Worm (Caenorhabditis elegans) whole organism, late embryonic: Measurements from ENCODE around the gene ast-1.

ENCODE experiments used
- K09A11.1 ChIP-seq: sonication (generic microtip); optimal IDR thresholded peaks from 2 replicates; lab custom pipeline; 2017; ENCODE audit warnings: antibody characterized with exemption, mild to moderate bottlenecking, missing genetic modification characterization, missing compliant biosample characterization; ENCODE audit not compliant: insufficient read depth
- ceh-45 ChIP-seq: fragments of 200-800 bp; sonication (Bioruptor generic); IDR thresholded peaks from 2 replicates; pipeline ENCODE4 v1.3.6; 2022; ENCODE audit warnings: missing genetic modification reagents, missing genetic modification characterization, missing compliant biosample characterization
- ceh-9 ChIP-seq: sonication (generic microtip); optimal IDR thresholded peaks from 2 replicates; lab custom pipeline; 2016; ENCODE audit warnings: mild to moderate bottlenecking, missing genetic modification characterization, inconsistent platforms, missing compliant biosample characterization
- fkh-10 ChIP-seq: fragments of 150-350 bp; optimal IDR thresholded peaks from 2 replicates; lab custom pipeline; 2014; ENCODE audit warnings: missing biosample characterization, missing genetic modification reagents, missing genetic modification characterization
- mec-3 ChIP-seq: sonication (generic microtip); optimal IDR thresholded peaks from 2 replicates; lab custom pipeline; 2016; ENCODE audit warnings: borderline replicate concordance, missing genetic modification characterization, missing compliant biosample characterization
- nhr-11 ChIP-seq: fragments of 150-350 bp; optimal IDR thresholded peaks from 2 replicates; lab custom pipeline; 2014; ENCODE audit warnings: missing biosample characterization, missing genetic modification characterization
- odd-2 ChIP-seq: sonication (generic microtip); optimal IDR thresholded peaks from 2 replicates; lab custom pipeline; 2017; ENCODE audit warnings: antibody characterized with exemption, mild to moderate bottlenecking, missing genetic modification characterization, missing compliant biosample characterization
- rnt-1 ChIP-seq: sonication (generic microtip); optimal IDR thresholded peaks from 2 replicates; lab custom pipeline; 2016; ENCODE audit warnings: missing genetic modification characterization, missing compliant biosample characterization

DNA sequence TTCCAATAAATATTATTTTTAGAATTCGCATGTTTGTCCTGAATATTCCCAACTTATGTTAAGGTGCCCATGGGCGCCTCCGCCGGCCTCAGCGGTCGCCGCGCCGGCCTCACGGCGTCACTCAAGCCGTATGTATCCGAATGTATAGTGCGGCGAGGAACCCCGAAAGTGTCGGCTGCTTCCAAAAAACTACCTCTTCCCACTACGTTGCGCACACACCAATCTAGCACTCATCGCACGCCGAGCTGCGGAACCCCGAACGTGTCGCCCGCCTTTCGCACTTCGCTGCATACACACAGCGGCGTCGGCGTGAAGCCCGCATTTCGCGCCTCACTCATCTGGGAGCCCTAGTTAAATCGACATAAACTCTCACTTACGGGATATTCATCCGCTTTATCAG is 32.7 kb upstream of the ast-1 start:
- no peak for TF ChIP-seq fkh-10 (GFP tag; lab: Kevin White, UChicago)
- no peak for TF ChIP-seq ceh-9
- TF ChIP-seq rnt-1 (tag; lab: Kevin White, UChicago): no peak
- no peak for TF ChIP-seq mec-3 (tag; lab: Kevin White, UChicago)
- no peak for TF ChIP-seq ceh-45 (GFP tag; lab: Robert Waterston, UW)
- TF ChIP-seq K09A11.1: no peak
- no peak for TF ChIP-seq odd-2
- no peak for TF ChIP-seq nhr-11
